Fruit fly (Drosophila melanogaster): ENCODE measurements around the gene bc10.

The bc10 gene

DNA sequence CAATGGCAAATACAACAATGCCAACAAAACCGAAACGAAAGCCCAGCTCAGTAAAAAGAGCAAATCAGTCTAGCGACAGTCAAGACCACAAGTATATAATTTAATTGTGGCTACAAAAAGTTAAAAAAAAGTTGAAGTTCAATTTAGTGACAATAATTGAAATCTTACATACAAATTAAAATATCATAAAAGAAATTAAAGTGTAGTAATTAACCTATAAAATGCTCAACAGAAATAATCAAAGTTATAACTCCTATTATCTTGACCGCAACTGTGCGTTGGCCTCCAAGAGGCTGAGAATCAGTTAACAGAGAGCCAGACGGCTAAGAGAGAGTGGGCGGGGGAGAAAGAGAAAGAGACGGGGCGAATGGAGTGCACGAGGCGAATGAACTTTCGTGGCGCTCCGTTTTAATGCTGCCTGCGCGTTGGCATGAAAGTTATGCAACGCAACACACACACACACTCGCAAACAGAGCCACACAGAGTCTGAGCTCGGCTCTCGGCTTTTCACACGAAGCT lies 46.8 kb downstream of the bc10 start (continued):
- TF ChIP-seq Bgb (GFP tag; IDR thresholded peaks at IDR 0.05; ENCODE audit: partially characterized antibody) = no peak
- TF ChIP-seq Sry-β (GFP tag; optimal IDR thresholded peaks at IDR 0.05) = peak; percentile 7
- no peak for TF ChIP-seq vnd (GFP tag; IDR thresholded peaks at IDR 0.05; ENCODE audit: partially characterized antibody)
- no peak; the same call in 1 of the 2 replicates for TF ChIP-seq chm (GFP tag; IDR thresholded peaks at IDR 0.05)
- peak; percentile 60; the same call in 1 of the 2 replicates for TF ChIP-seq ap (GFP tag; IDR thresholded peaks at IDR 0.05)
- no peak for TF ChIP-seq CHES-1-like (GFP tag; optimal IDR thresholded peaks at IDR 0.05)
- no peak for TF ChIP-seq shn (GFP tag; optimal IDR thresholded peaks at IDR 0.05)
- TF ChIP-seq psq (GFP tag; optimal IDR thresholded peaks at IDR 0.05) = peak; percentile 14
- TF ChIP-seq Usf (GFP tag; optimal IDR thresholded peaks at IDR 0.05) = peak; percentile 33
- no peak; the same call in 1 of the 2 replicates for TF ChIP-seq gsb (GFP tag; IDR thresholded peaks at IDR 0.05)
- TF ChIP-seq CG18476 (GFP tag; optimal IDR thresholded peaks at IDR 0.05) = peak; percentile 70
- peak; percentile 90 for TF ChIP-seq phol (tag; optimal IDR thresholded peaks at IDR 0.05)
- no peak for TF ChIP-seq CG16813 (GFP tag; IDR thresholded peaks at IDR 0.05; ENCODE audit: partially characterized antibody)
- TF ChIP-seq CG16815 (GFP tag; optimal IDR thresholded peaks at IDR 0.05) = peak; percentile 49
- peak; percentile 76 for TF ChIP-seq CG18599 (GFP tag; optimal IDR thresholded peaks at IDR 0.05)
- TF ChIP-seq D (optimal IDR thresholded peaks at IDR 0.05) = no peak
- peak; percentile 81 for TF ChIP-seq D (GFP tag; optimal IDR thresholded peaks at IDR 0.05)
- TF ChIP-seq gt (GFP tag; IDR thresholded peaks at IDR 0.05) = peak; percentile 36; the same call in 1 of the 2 replicates
- TF ChIP-seq pan (optimal IDR thresholded peaks at IDR 0.05) = no peak
- peak in 1 of 2 experiments; percentile 66 for TF ChIP-seq pan (GFP tag; optimal IDR thresholded peaks at IDR 0.05 in 1 of 2, IDR thresholded peaks at IDR 0.05 in 1 of 2)
- peak; percentile 92 for TF ChIP-seq kni (GFP tag; optimal IDR thresholded peaks at IDR 0.05)
- TF ChIP-seq Fer3 (tag; optimal IDR thresholded peaks at IDR 0.05) = peak; percentile 63
- TF ChIP-seq dpn (GFP tag; optimal IDR thresholded peaks at IDR 0.05) = peak in 1 of 2 experiments; percentile 78
- no peak for TF ChIP-seq CG2199 (GFP tag; IDR thresholded peaks at IDR 0.05)
- TF ChIP-seq fd102C (GFP tag; optimal IDR thresholded peaks at IDR 0.05) = no peak
- peak; percentile 90 for TF ChIP-seq gcm (GFP tag; optimal IDR thresholded peaks at IDR 0.05)
- no peak for TF ChIP-seq GATAe (GFP tag; conservative IDR thresholded peaks at IDR 0.05)
- no peak for TF ChIP-seq bowl (GFP tag; IDR thresholded peaks at IDR 0.05)
- peak; percentile 75 for TF ChIP-seq Hr3 (GFP tag; optimal IDR thresholded peaks at IDR 0.05)
- TF ChIP-seq nerfin-1 (tag; optimal IDR thresholded peaks at IDR 0.05) = peak; percentile 88
- no peak for TF ChIP-seq sim (GFP tag; IDR thresholded peaks at IDR 0.05)
- TF ChIP-seq CG17612 (GFP tag; IDR thresholded peaks at IDR 0.05) = no peak
- no peak for TF ChIP-seq CG8944 (GFP tag; optimal IDR thresholded peaks at IDR 0.05)
- peak; percentile 52 for TF ChIP-seq zen (tag; optimal IDR thresholded peaks at IDR 0.05)
- TF ChIP-seq mld (GFP tag; IDR thresholded peaks at IDR 0.05; ENCODE audit: partially characterized antibody) = no peak
- TF ChIP-seq CG42726 (GFP tag; IDR thresholded peaks at IDR 0.05; ENCODE audit: partially characterized antibody) = no peak
- peak; percentile 29 to 89 for TF ChIP-seq Hr51 (GFP tag; optimal IDR thresholded peaks at IDR 0.05)
- no peak for TF ChIP-seq crc (GFP tag; optimal IDR thresholded peaks at IDR 0.05)
- peak; percentile 64 for TF ChIP-seq corto (GFP tag; optimal IDR thresholded peaks at IDR 0.05)
- peak; percentile 44 for TF ChIP-seq caup (GFP tag; optimal IDR thresholded peaks at IDR 0.05; ENCODE audit: severe bottlenecking)
- peak; percentile 36 for TF ChIP-seq tup (GFP tag; optimal IDR thresholded peaks at IDR 0.05)
- no peak for TF ChIP-seq CG7963 (GFP tag; IDR thresholded peaks at IDR 0.05; ENCODE audit: partially characterized antibody)
- peak; percentile 88 for TF ChIP-seq D19A (tag; optimal IDR thresholded peaks at IDR 0.05)
- peak; percentile 80 for TF ChIP-seq CG1529 (GFP tag; optimal IDR thresholded peaks at IDR 0.05)
- no peak for TF ChIP-seq amos (GFP tag; IDR thresholded peaks at IDR 0.05; ENCODE audit: partially characterized antibody)
- TF ChIP-seq CG14710 (tag; optimal IDR thresholded peaks at IDR 0.05) = peak; percentile 91
- TF ChIP-seq mirr (GFP tag; optimal IDR thresholded peaks at IDR 0.05) = no peak
- peak; percentile 30 for TF ChIP-seq stwl (tag; optimal IDR thresholded peaks at IDR 0.05)
- no peak for TF ChIP-seq CG7928 (GFP tag; optimal IDR thresholded peaks at IDR 0.05)
